Worm (Caenorhabditis elegans) whole organism, L1 larva: Measurements from ENCODE around the gene T06D4.2.

Source experiments
- C16A3.4 ChIP-seq: fragments of 150-350 bp; optimal IDR thresholded peaks from 2 replicates; lab custom pipeline; 2014; ENCODE audit warnings: missing biosample characterization, missing genetic modification characterization
- Y116A8C.19 ChIP-seq: sonication (generic microtip); optimal IDR thresholded peaks from 2 replicates; lab custom pipeline; 2016; ENCODE audit warnings: missing compliant biosample characterization, missing genetic modification characterization, borderline replicate concordance
- alr-1 ChIP-seq: fragments of 200-800 bp; sonication (Bioruptor generic); optimal IDR thresholded peaks from 2 replicates; lab custom pipeline; 2018; ENCODE audit warnings: borderline replicate concordance, mild to moderate bottlenecking, missing genetic modification characterization, missing compliant biosample characterization
- aly-2 ChIP-seq: fragments of 150-350 bp; optimal IDR thresholded peaks from 2 replicates; lab custom pipeline; 2014; ENCODE audit warnings: missing biosample characterization, missing genetic modification characterization
- blmp-1 ChIP-seq: fragments of 150-350 bp; optimal IDR thresholded peaks from 2 replicates; lab custom pipeline; 2014; ENCODE audit warnings: missing biosample characterization, missing genetic modification characterization
- dsc-1 ChIP-seq: sonication (generic microtip); optimal IDR thresholded peaks from 2 replicates; lab custom pipeline; 2016; ENCODE audit warnings: mild to moderate bottlenecking, missing genetic modification characterization, missing compliant biosample characterization
- efl-1 ChIP-seq, 4 experiments: fragments of 150-350 bp; optimal IDR thresholded peaks in 3 of 4; peaks in 1 of 4; 1 replicate in 1 of 4; 2 replicates in 3 of 4; lab custom pipeline; 2014; ENCODE audit warnings: missing biosample characterization in 2 of 4, missing genetic modification characterization in 2 of 4, missing genetic modification reagents in 2 of 4
- efl-3 ChIP-seq: fragments of 200-800 bp; sonication (Bioruptor generic); optimal IDR thresholded peaks from 2 replicates; lab custom pipeline; 2018; ENCODE audit warnings: mild to moderate bottlenecking, missing genetic modification characterization, missing compliant biosample characterization
- egl-13 ChIP-seq: sonication (generic microtip); optimal IDR thresholded peaks from 2 replicates; lab custom pipeline; 2016; ENCODE audit warnings: missing genotype, missing genetic modification reagents, missing genetic modification characterization, missing compliant biosample characterization
- elt-2 ChIP-seq: sonication (generic microtip); optimal IDR thresholded peaks from 2 replicates; lab custom pipeline; 2016; ENCODE audit warnings: missing genetic modification characterization, mild to moderate bottlenecking, inconsistent platforms, missing compliant biosample characterization, missing genetic modification reagents
- elt-3 ChIP-seq, 6 experiments: fragments of 150-350 bp in 1 of 6; sonication (generic microtip); optimal IDR thresholded peaks; 2 replicates each; lab custom pipeline; 2017 to 2018; ENCODE audit warnings: missing biosample characterization in 6 of 6, missing genetic modification characterization in 6 of 6, inconsistent platforms in 1 of 6
- fkh-10 ChIP-seq: sonication (generic microtip); optimal IDR thresholded peaks from 2 replicates; lab custom pipeline; 2017; ENCODE audit warnings: missing biosample characterization, missing genetic modification reagents, missing genetic modification characterization
- hpl-2 ChIP-seq: fragments of 150-350 bp; optimal IDR thresholded peaks from 2 replicates; lab custom pipeline; 2014; ENCODE audit warnings: missing biosample characterization, missing genetic modification reagents, missing genetic modification characterization
- irx-1 ChIP-seq: sonication (generic microtip); optimal IDR thresholded peaks from 2 replicates; lab custom pipeline; 2016; ENCODE audit warnings: missing genetic modification characterization, missing compliant biosample characterization
- isw-1 ChIP-seq: fragments of 200-800 bp; sonication (Bioruptor generic); IDR thresholded peaks from 2 replicates; pipeline ENCODE4 v1.3.6; 2022; ENCODE audit warnings: missing genetic modification characterization, missing compliant biosample characterization
- jun-1 ChIP-seq: fragments of 150-350 bp; optimal IDR thresholded peaks from 2 replicates; lab custom pipeline; 2014; ENCODE audit warnings: missing biosample characterization, missing genetic modification reagents, missing genetic modification characterization
- lin-35 ChIP-seq, 2 experiments: fragments of 150-350 bp; optimal IDR thresholded peaks; 2 replicates each; lab custom pipeline; 2014; ENCODE audit warnings: missing biosample characterization in 2 of 2, missing genetic modification characterization in 2 of 2, missing genetic modification reagents in 2 of 2
- mab-9 ChIP-seq: fragments of 200-800 bp; sonication (Bioruptor generic); IDR thresholded peaks from 2 replicates; pipeline ENCODE4 v1.3.6; 2022; ENCODE audit warnings: missing genetic modification reagents, missing genetic modification characterization, missing compliant biosample characterization
- mep-1 ChIP-seq: fragments of 150-350 bp; optimal IDR thresholded peaks from 2 replicates; lab custom pipeline; 2014; ENCODE audit warnings: missing biosample characterization, missing genetic modification characterization
- nhr-11 ChIP-seq: fragments of 150-350 bp; optimal IDR thresholded peaks from 2 replicates; lab custom pipeline; 2014; ENCODE audit warnings: missing biosample characterization, missing genetic modification characterization
- nhr-12 ChIP-seq: sonication (generic microtip); optimal IDR thresholded peaks from 2 replicates; lab custom pipeline; 2017; ENCODE audit warnings: missing biosample characterization, missing genetic modification characterization
- nhr-28 ChIP-seq: fragments of 150-350 bp; optimal IDR thresholded peaks from 2 replicates; lab custom pipeline; 2014; ENCODE audit warnings: missing biosample characterization, missing genetic modification characterization
- nhr-85 ChIP-seq: sonication (generic microtip); peaks from one replicate; lab custom pipeline; 2016; ENCODE audit warnings: missing genetic modification characterization, inconsistent platforms, missing compliant biosample characterization
- nhr-90 ChIP-seq: sonication (generic microtip); optimal IDR thresholded peaks from 2 replicates; lab custom pipeline; 2016; ENCODE audit warnings: mild to moderate bottlenecking, missing genetic modification characterization, missing compliant biosample characterization; ENCODE audit not compliant: poor library complexity
- pqm-1 ChIP-seq: sonication (generic microtip); optimal IDR thresholded peaks from 3 replicates; lab custom pipeline; 2017; ENCODE audit warnings: missing biosample characterization, missing genetic modification characterization
- rnt-1 ChIP-seq: sonication (generic microtip); optimal IDR thresholded peaks from 2 replicates; lab custom pipeline; 2016; ENCODE audit warnings: mild to moderate bottlenecking, missing genetic modification characterization, moderate library complexity, missing compliant biosample characterization
- sox-4 ChIP-seq: sonication (generic microtip); optimal IDR thresholded peaks from 2 replicates; lab custom pipeline; 2016; ENCODE audit warnings: missing genetic modification characterization, missing compliant biosample characterization
- sptf-1 ChIP-seq: fragments of 150-350 bp; optimal IDR thresholded peaks from 2 replicates; lab custom pipeline; 2014; ENCODE audit warnings: missing biosample characterization, missing genetic modification characterization
- tbx-2 ChIP-seq: sonication (generic microtip); optimal IDR thresholded peaks from 2 replicates; lab custom pipeline; 2016; ENCODE audit warnings: missing genetic modification characterization, missing compliant biosample characterization
- tlp-1 ChIP-seq: fragments of 150-350 bp; optimal IDR thresholded peaks from 2 replicates; lab custom pipeline; 2014; ENCODE audit warnings: missing biosample characterization, missing genetic modification characterization
- unc-30 ChIP-seq: sonication (generic microtip); optimal IDR thresholded peaks from 2 replicates; lab custom pipeline; 2017; ENCODE audit warnings: missing biosample characterization, missing genetic modification characterization
- zag-1 ChIP-seq: fragments of 150-350 bp; optimal IDR thresholded peaks from 2 replicates; lab custom pipeline; 2014; ENCODE audit warnings: missing biosample characterization, missing genetic modification characterization

T06D4.2 gene

ce11 chrII:3416528-3416927, 30.8 kb upstream of the T06D4.2 start, which contains the start of gene nep-6:
Gene nep-6, plus strand, starts transcription at chrII:3416828.
- no peak for TF ChIP-seq nhr-11 (tag; lab: Kevin White, UChicago)

DNA sequence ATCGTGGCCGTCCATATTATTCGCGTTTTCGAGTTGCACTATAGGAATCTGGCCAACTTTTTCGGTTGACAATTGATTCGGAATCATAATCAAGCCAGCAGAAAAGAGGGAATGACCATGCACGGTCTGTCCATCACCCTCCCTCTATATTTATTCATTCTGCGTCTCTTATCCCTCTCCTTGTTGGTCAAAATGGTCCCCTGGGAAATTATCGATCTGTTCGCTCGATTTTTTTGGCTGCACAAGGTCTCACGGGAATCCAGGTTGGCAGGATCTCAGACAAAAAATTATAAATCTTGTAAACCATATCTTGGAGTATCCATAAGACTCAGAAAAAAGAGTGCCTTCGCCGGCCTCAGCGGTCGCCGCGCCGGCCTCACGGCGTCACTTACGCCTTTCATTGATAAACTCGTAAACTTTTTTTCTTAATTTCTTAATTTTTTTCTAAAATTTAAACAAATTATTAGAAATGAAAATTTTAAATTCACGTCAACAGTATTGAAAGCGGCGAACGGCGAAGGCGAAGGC, 28.7 kb upstream of the T06D4.2 start, which contains the start of the genes F18A12.7 and F18A12.2:
Gene F18A12.7 (minus strand): TSS at position 101 of the 528 bp plus-strand sequence.
Gene F18A12.2 (plus strand): TSS at position 478 of the 528 bp plus-strand sequence.
- no peak for TF ChIP-seq efl-3 (GFP tag; lab: Kevin White, UChicago)
- no peak for TF ChIP-seq dsc-1 (tag; lab: Kevin White, UChicago)
- TF ChIP-seq nhr-12 (tag; lab: Kevin White, UChicago) = no peak
- TF ChIP-seq fkh-10 = no peak
- no peak for TF ChIP-seq blmp-1 (tag; lab: Kevin White, UChicago)
- TF ChIP-seq irx-1 (tag; lab: Kevin White, UChicago) = no peak
- TF ChIP-seq hpl-2 (GFP tag; lab: Kevin White, UChicago) = no peak
- no peak for TF ChIP-seq isw-1 (GFP tag; lab: Robert Waterston, UW)
- TF ChIP-seq egl-13 (tag; lab: Kevin White, UChicago) = no peak

ce11 chrII:3403535-3403934, 17.8 kb upstream of the T06D4.2 start, which contains the start of gene nep-8:
Gene nep-8, plus strand, starts transcription at chrII:3403835.
- TF ChIP-seq mab-9 (GFP tag; lab: Robert Waterston, UW) (no peak), jun-1 (tag; lab: Kevin White, UChicago) (no peak), pqm-1 (tag; lab: Kevin White, UChicago) (no peak), mep-1 (no peak), lin-35 (GFP tag; optimal IDR thresholded peaks at IDR 0.05; lab: Kevin White, UChicago) (no peak)

ce11 chrII:3402854-3403253, 17.1 kb upstream of the T06D4.2 start, which contains the start of gene nep-10:
Gene nep-10, minus strand, starts transcription at chrII:3402954.
- no peak for TF ChIP-seq efl-1 (optimal IDR thresholded peaks at IDR 0.05; lab: Kevin White, UChicago)
- TF ChIP-seq efl-1 (GFP tag; optimal IDR thresholded peaks at IDR 0.05 in 1 of 2; lab: Kevin White, UChicago) = peak in 1 of 2 experiments; percentile 79
- TF ChIP-seq C16A3.4 (tag; lab: Kevin White, UChicago) = no peak

DNA sequence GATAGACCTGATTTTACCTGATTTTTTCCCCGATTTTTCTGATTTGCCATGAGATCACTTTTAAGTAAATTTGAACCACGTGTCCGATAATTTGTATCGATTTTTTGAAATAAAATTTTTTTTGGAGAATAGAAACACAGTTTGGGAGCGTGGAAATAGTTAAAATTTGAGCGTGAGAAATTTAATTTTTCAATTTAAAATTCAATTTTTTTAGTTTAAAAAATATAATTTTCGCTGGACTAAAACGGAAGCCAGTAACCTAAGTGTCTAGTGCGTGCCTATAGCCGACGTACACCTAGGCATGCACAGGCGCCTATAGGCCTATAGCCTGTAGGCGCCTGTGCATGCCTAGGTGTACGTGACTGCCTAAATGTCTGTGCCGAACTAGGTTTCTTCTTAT, 13.5 kb upstream of the T06D4.2 start, which contains the start of gene nep-9:
Gene nep-9 (minus strand): TSS at position 101 of the 400 bp plus-strand sequence.
- TF ChIP-seq nhr-90 (tag; lab: Kevin White, UChicago) (no peak), rnt-1 (tag; lab: Kevin White, UChicago) (no peak), zag-1 (tag; lab: Kevin White, UChicago) (no peak), nhr-85 (no peak), elt-3 (tag; optimal IDR thresholded peaks at IDR 0.05; lab: Kevin White, UChicago) (no peak), dsc-1 (tag; lab: Kevin White, UChicago) (no peak), tbx-2 (tag; lab: Kevin White, UChicago) (no peak), unc-30 (tag; lab: Kevin White, UChicago) (no peak), tlp-1 (no peak)

ce11 chrII:3395484-3395883, 9.8 kb upstream of the T06D4.2 start, which contains the start of gene nep-20:
Gene nep-20, minus strand, starts transcription at chrII:3395584.
- TF ChIP-seq sox-4 (tag; lab: Kevin White, UChicago) (no peak), nhr-12 (tag; lab: Kevin White, UChicago) (no peak), elt-2 (no peak), nhr-11 (tag; lab: Kevin White, UChicago) (no peak), nhr-28 (tag; lab: Kevin White, UChicago) (no peak), aly-2 (tag; lab: Kevin White, UChicago) (no peak), tbx-2 (tag; lab: Kevin White, UChicago) (no peak), sptf-1 (no peak), Y116A8C.19 (tag; lab: Kevin White, UChicago) (no peak), alr-1 (tag; lab: Kevin White, UChicago) (no peak), C16A3.4 (tag; lab: Kevin White, UChicago) (no peak)
